Worm (Caenorhabditis elegans) whole organism, L4/young adult: Measurements from ENCODE around the gene ZK1320.2.

Source experiments
- W03F9.2 ChIP-seq: fragments of 150-350 bp; optimal IDR thresholded peaks from 2 replicates; lab custom pipeline; 2014; ENCODE audit warnings: missing biosample characterization, missing genetic modification characterization
- him-1 ChIP-seq: sonication (generic microtip); optimal IDR thresholded peaks from 2 replicates; lab custom pipeline; 2016; ENCODE audit warnings: missing genotype, missing genetic modification reagents, missing genetic modification characterization, missing compliant biosample characterization

ce11 chrII:9656210-9656755, 2.5 kb downstream of the ZK1320.2 start, which contains the start of gene gstk-1:
- TF ChIP-seq W03F9.2 (tag; lab: Kevin White, UChicago) (no peak), him-1 (tag; lab: Kevin White, UChicago) (no peak)
